Worm (Caenorhabditis elegans): ENCODE results near the gene W01C8.1.

ce11 chrX:5724544-5724943 lies 32.3 kb downstream of the W01C8.1 start:
- TF ChIP-seq ref-1 (GFP tag; conservative IDR thresholded peaks at IDR 0.05) (no peak), T22C8.4 (GFP tag; IDR thresholded peaks at IDR 0.05) (no peak)
